Fruit fly (Drosophila melanogaster) whole organism, embryonic: ENCODE data around the gene Syx5.

Experiments
- Antp ChIP-seq: fragments of 200-800 bp; sonication (Bioruptor generic); optimal IDR thresholded peaks from 3 replicates; lab custom pipeline; 2016; ENCODE audit warnings: missing biosample characterization, missing genetic modification characterization
- B-H2 ChIP-seq: fragments of 200-800 bp; sonication (Bioruptor generic); optimal IDR thresholded peaks from 2 replicates; lab custom pipeline; 2018; ENCODE audit warnings: missing biosample characterization, mild to moderate bottlenecking, missing genetic modification characterization
- Bdp1 ChIP-seq: fragments of 200-800 bp; sonication (Bioruptor generic); optimal IDR thresholded peaks from 3 replicates; lab custom pipeline; 2016; ENCODE audit warnings: missing biosample characterization, missing genetic modification characterization
- Bgb ChIP-seq: fragments of 200-800 bp; sonication (Bioruptor generic); IDR thresholded peaks from 2 replicates; pipeline ENCODE4 v1.3.6; 2022; ENCODE audit warnings: missing biosample characterization, missing genetic modification characterization; ENCODE audit not compliant: partially characterized antibody
- CG11504 ChIP-seq: fragments of 200-800 bp; sonication (Bioruptor generic); optimal IDR thresholded peaks from 3 replicates; lab custom pipeline; 2019; ENCODE audit warnings: missing biosample characterization, mild to moderate bottlenecking, missing genetic modification characterization, moderate library complexity
- CG12769 ChIP-seq: fragments of 200-800 bp; sonication (Bioruptor generic); optimal IDR thresholded peaks from 2 replicates; lab custom pipeline; 2019; ENCODE audit warnings: missing biosample characterization, mild to moderate bottlenecking, missing genetic modification characterization, moderate library complexity
- CG13775 ChIP-seq: fragments of 200-800 bp; sonication (Bioruptor generic); optimal IDR thresholded peaks from 3 replicates; lab custom pipeline; 2017; ENCODE audit warnings: missing biosample characterization, mild to moderate bottlenecking, missing genetic modification characterization
- CG14667 ChIP-seq: fragments of 200-800 bp; sonication (Bioruptor generic); IDR thresholded peaks from 2 replicates; pipeline ENCODE4 v1.3.6; 2022; ENCODE audit warnings: missing biosample characterization, missing genetic modification characterization
- CG17186 ChIP-seq: fragments of 200-800 bp; sonication (Bioruptor generic); optimal IDR thresholded peaks from 3 replicates; lab custom pipeline; 2017; ENCODE audit warnings: missing biosample characterization, missing genetic modification reagents, missing genetic modification characterization
- CG17385 ChIP-seq: fragments of 200-800 bp; sonication (Bioruptor generic); optimal IDR thresholded peaks from 3 replicates; lab custom pipeline; 2018; ENCODE audit warnings: missing biosample characterization, mild to moderate bottlenecking, missing genetic modification characterization
- CG17829 ChIP-seq: fragments of 200-800 bp; optimal IDR thresholded peaks from 2 replicates; lab custom pipeline; 2019; ENCODE audit warnings: missing biosample characterization, mild to moderate bottlenecking, missing genetic modification characterization, moderate library complexity
- CG1792 ChIP-seq: fragments of 200-800 bp; sonication (Bioruptor generic); optimal IDR thresholded peaks from 2 replicates; lab custom pipeline; 2016; ENCODE audit warnings: missing biosample characterization, missing genetic modification characterization
- CG18599 ChIP-seq: fragments of 200-800 bp; sonication (Bioruptor generic); optimal IDR thresholded peaks from 3 replicates; lab custom pipeline; 2017; ENCODE audit warnings: missing biosample characterization, missing genetic modification characterization, mild to moderate bottlenecking, moderate library complexity, missing genetic modification reagents
- CG2120 ChIP-seq: fragments of 200-800 bp; sonication (Bioruptor generic); optimal IDR thresholded peaks from 3 replicates; lab custom pipeline; 2016; ENCODE audit warnings: missing biosample characterization, missing genetic modification characterization
- CG2202 ChIP-seq: fragments of 200-800 bp; sonication (Bioruptor generic); optimal IDR thresholded peaks from 2 replicates; lab custom pipeline; 2018; ENCODE audit warnings: missing biosample characterization, mild to moderate bottlenecking, missing genetic modification characterization
- CG2875 ChIP-seq: fragments of 200-800 bp; sonication (Bioruptor generic); optimal IDR thresholded peaks from 2 replicates; lab custom pipeline; 2017; ENCODE audit warnings: missing biosample characterization, mild to moderate bottlenecking, missing genetic modification characterization, missing genetic modification reagents
- CG33213 ChIP-seq: fragments of 200-800 bp; sonication (Bioruptor generic); optimal IDR thresholded peaks from 3 replicates; lab custom pipeline; 2016; ENCODE audit warnings: missing biosample characterization, missing genetic modification characterization
- CG3407 ChIP-seq: fragments of 200-800 bp; sonication (Bioruptor generic); optimal IDR thresholded peaks from 2 replicates; lab custom pipeline; 2018; ENCODE audit warnings: missing biosample characterization, mild to moderate bottlenecking, missing genetic modification characterization
- CG3995 ChIP-seq: fragments of 200-800 bp; sonication (Bioruptor generic); optimal IDR thresholded peaks from 3 replicates; lab custom pipeline; 2016; ENCODE audit warnings: missing biosample characterization, missing genetic modification characterization
- CG5245 ChIP-seq: fragments of 200-800 bp; sonication (Bioruptor generic); optimal IDR thresholded peaks from 3 replicates; lab custom pipeline; 2016; ENCODE audit warnings: missing biosample characterization, missing genetic modification characterization
- CG8089 ChIP-seq: fragments of 200-800 bp; sonication (Bioruptor generic); optimal IDR thresholded peaks from 3 replicates; lab custom pipeline; 2016; ENCODE audit warnings: missing biosample characterization, missing genetic modification characterization
- CG9932 ChIP-seq: fragments of 200-800 bp; sonication (Bioruptor generic); IDR thresholded peaks from 2 replicates; pipeline ENCODE4 v1.3.6; 2022; ENCODE audit warnings: missing biosample characterization, missing genetic modification characterization
- Dad ChIP-seq: fragments of 200-800 bp; sonication (Bioruptor generic); optimal IDR thresholded peaks from 3 replicates; lab custom pipeline; 2016; ENCODE audit warnings: missing biosample characterization, missing genetic modification characterization
- E2f2 ChIP-seq: fragments of 200-800 bp; sonication (Bioruptor generic); IDR thresholded peaks from 2 replicates; pipeline ENCODE4 v1.3.6; 2022; ENCODE audit warnings: missing biosample characterization, missing genetic modification characterization
- Hr78 ChIP-seq, 2 experiments: fragments of 200-800 bp in 1 of 2; fragments of >200 bp in 1 of 2; sonication (Bioruptor generic) in 1 of 2; optimal IDR thresholded peaks; 2 replicates each; lab custom pipeline; 2017 to 2019; ENCODE audit warnings: missing biosample characterization in 2 of 2, missing genetic modification characterization in 2 of 2, mild to moderate bottlenecking in 1 of 2, moderate library complexity in 1 of 2
- Max ChIP-seq: fragments of 200-800 bp; sonication (Bioruptor generic); optimal IDR thresholded peaks from 2 replicates; lab custom pipeline; 2016; ENCODE audit warnings: missing biosample characterization, mild to moderate bottlenecking, missing genetic modification characterization
- Meics ChIP-seq: fragments of 200-800 bp; sonication (Bioruptor generic); optimal IDR thresholded peaks from 2 replicates; lab custom pipeline; 2017; ENCODE audit warnings: missing biosample characterization, mild to moderate bottlenecking, missing genetic modification characterization
- Myb ChIP-seq: fragments of 200-800 bp; sonication (Bioruptor generic); optimal IDR thresholded peaks from 2 replicates; lab custom pipeline; 2016; ENCODE audit warnings: missing biosample characterization, missing genetic modification characterization
- NC2α ChIP-seq: fragments of 200-800 bp; sonication (Bioruptor generic); optimal IDR thresholded peaks from 2 replicates; lab custom pipeline; 2016; ENCODE audit warnings: missing biosample characterization, missing genetic modification characterization
- Nf-YB ChIP-seq: fragments of 200-800 bp; sonication (Bioruptor generic); optimal IDR thresholded peaks from 3 replicates; lab custom pipeline; 2019; ENCODE audit warnings: missing biosample characterization, mild to moderate bottlenecking, missing genetic modification characterization, moderate library complexity
- Sox102F ChIP-seq: fragments of 200-800 bp; sonication (Bioruptor generic); optimal IDR thresholded peaks from 2 replicates; lab custom pipeline; 2018; ENCODE audit warnings: missing biosample characterization, mild to moderate bottlenecking, missing genetic modification characterization, moderate library complexity
- Vsx1 ChIP-seq: fragments of 200-800 bp; sonication (Bioruptor generic); optimal IDR thresholded peaks from 2 replicates; lab custom pipeline; 2017; ENCODE audit warnings: missing biosample characterization, mild to moderate bottlenecking, missing genetic modification characterization, missing genetic modification reagents
- ac ChIP-seq: fragments of 200-800 bp; sonication (Bioruptor generic); optimal IDR thresholded peaks from 3 replicates; lab custom pipeline; 2017; ENCODE audit warnings: missing biosample characterization, mild to moderate bottlenecking, missing genetic modification characterization
- ara ChIP-seq: fragments of 200-800 bp; sonication (Bioruptor generic); IDR thresholded peaks from 2 replicates; pipeline ENCODE4 v1.3.6; 2022; ENCODE audit warnings: missing biosample characterization, missing genetic modification characterization
- cg ChIP-seq: fragments of 200-800 bp; sonication (Bioruptor generic); optimal IDR thresholded peaks from 3 replicates; lab custom pipeline; 2019; ENCODE audit warnings: missing biosample characterization, mild to moderate bottlenecking, missing genetic modification characterization, moderate library complexity
- chinmo ChIP-seq: fragments of 200-800 bp; sonication (Bioruptor generic); IDR thresholded peaks from 4 replicates; pipeline ENCODE4 v1.3.6; 2022; ENCODE audit warnings: missing biosample characterization, missing genetic modification characterization; ENCODE audit not compliant: partially characterized antibody
- dmrt11E ChIP-seq: fragments of 200-800 bp; sonication (Bioruptor generic); optimal IDR thresholded peaks from 3 replicates; lab custom pipeline; 2018; ENCODE audit warnings: missing biosample characterization, mild to moderate bottlenecking, missing genetic modification characterization, moderate library complexity
- dmrt99B ChIP-seq: fragments of 200-800 bp; sonication (Bioruptor generic); optimal IDR thresholded peaks from 2 replicates; lab custom pipeline; 2018; ENCODE audit warnings: missing biosample characterization, mild to moderate bottlenecking, missing genetic modification characterization, moderate library complexity
- gce ChIP-seq: fragments of 200-800 bp; sonication (Bioruptor generic); IDR thresholded peaks from 3 replicates; pipeline ENCODE4 v1.3.6; 2022; ENCODE audit warnings: missing biosample characterization, missing genetic modification characterization
- ham ChIP-seq: fragments of 200-800 bp; sonication (Bioruptor generic); IDR thresholded peaks from 2 replicates; pipeline ENCODE4 v1.3.6; 2022; ENCODE audit warnings: missing biosample characterization, missing genetic modification characterization
- ind ChIP-seq: fragments of 200-800 bp; sonication (Bioruptor generic); optimal IDR thresholded peaks from 3 replicates; lab custom pipeline; 2016; ENCODE audit warnings: missing biosample characterization, missing genetic modification characterization
- kni ChIP-seq: fragments of 200-800 bp; sonication (Bioruptor generic); optimal IDR thresholded peaks from 3 replicates; lab custom pipeline; 2017; ENCODE audit warnings: mild to moderate bottlenecking, missing biosample characterization, missing genetic modification reagents, missing genetic modification characterization
- pnt ChIP-seq: fragments of 200-800 bp; sonication (Bioruptor generic); optimal IDR thresholded peaks from 3 replicates; lab custom pipeline; 2016; ENCODE audit warnings: missing biosample characterization, missing genetic modification characterization
- ranshi ChIP-seq: fragments of 200-800 bp; sonication (Bioruptor generic); IDR thresholded peaks from 2 replicates; pipeline ENCODE4 v1.3.6; 2022; ENCODE audit warnings: missing biosample characterization, missing genetic modification characterization
- rib ChIP-seq: fragments of 200-800 bp; sonication (Bioruptor generic); IDR thresholded peaks from 2 replicates; pipeline ENCODE4 v1.3.6; 2022; ENCODE audit warnings: missing biosample characterization, missing genetic modification characterization
- ro ChIP-seq: fragments of 200-800 bp; sonication (Bioruptor generic); IDR thresholded peaks from 2 replicates; pipeline ENCODE4 v1.3.6; 2022; ENCODE audit warnings: missing biosample characterization, missing genetic modification characterization
- tgo ChIP-seq: fragments of 200-800 bp; sonication (Bioruptor generic); IDR thresholded peaks from 3 replicates; pipeline ENCODE4 v1.3.6; 2022; ENCODE audit warnings: missing biosample characterization, missing genetic modification characterization
- trem ChIP-seq: fragments of 200-800 bp; optimal IDR thresholded peaks from 3 replicates; lab custom pipeline; 2019; ENCODE audit warnings: missing biosample characterization, mild to moderate bottlenecking, missing genetic modification characterization, moderate library complexity
- vnd ChIP-seq: fragments of 200-800 bp; sonication (Bioruptor generic); IDR thresholded peaks from 3 replicates; pipeline ENCODE4 v1.3.6; 2022; ENCODE audit warnings: missing biosample characterization, missing genetic modification characterization; ENCODE audit not compliant: partially characterized antibody
- zfh2 ChIP-seq: fragments of 200-800 bp; sonication (Bioruptor generic); optimal IDR thresholded peaks from 2 replicates; lab custom pipeline; 2016; ENCODE audit warnings: missing biosample characterization, missing genetic modification characterization

Syx5 gene

DNA sequence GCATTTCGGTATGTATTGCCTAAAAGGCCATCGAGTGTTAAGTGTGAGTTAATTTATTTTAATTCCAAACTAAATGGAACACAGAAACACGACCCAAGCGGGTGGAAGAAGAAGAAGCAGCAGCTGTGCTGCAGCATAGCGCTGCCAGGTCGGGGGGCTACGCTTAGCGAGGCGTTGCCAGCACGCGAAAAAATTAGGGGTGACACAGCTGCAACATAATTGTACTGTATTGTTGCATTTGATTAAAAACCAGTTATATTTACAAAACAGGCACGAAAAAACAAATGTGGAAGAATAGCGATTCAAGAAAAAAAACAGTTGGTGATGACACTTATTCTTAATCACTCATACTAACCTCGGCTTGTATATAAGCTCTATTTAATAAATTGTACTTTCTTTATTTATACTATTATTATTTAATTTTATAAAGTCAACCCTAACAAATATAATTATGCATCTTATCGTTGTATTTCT lies 43.1 kb downstream of the Syx5 start (continued):
- peak; percentile 37 for TF ChIP-seq trem (tag; lab: Kevin White, UChicago)
- peak; percentile 49 for TF ChIP-seq CG5245 (GFP tag; lab: Kevin White, UChicago)
- TF ChIP-seq CG3995 (GFP tag; lab: Kevin White, UChicago): peak; percentile 39
- peak; percentile 76 for TF ChIP-seq CG18599 (GFP tag; lab: Kevin White, UChicago)
- TF ChIP-seq Bgb (GFP tag; lab: Robert Waterston, UW): peak; percentile 73
- TF ChIP-seq CG8089 (GFP tag; lab: Kevin White, UChicago): peak; percentile 19
- TF ChIP-seq Antp (GFP tag; lab: Kevin White, UChicago): peak; percentile 74
- TF ChIP-seq CG12769: peak; percentile 44
- peak; percentile 79 for TF ChIP-seq CG2120 (GFP tag; lab: Kevin White, UChicago)
- TF ChIP-seq dmrt99B (tag; lab: Kevin White, UChicago): no peak
- peak; percentile 98 for TF ChIP-seq CG17385
- peak; percentile 63 for TF ChIP-seq Max (GFP tag; lab: Kevin White, UChicago)
- TF ChIP-seq B-H2 (GFP tag; lab: Kevin White, UChicago): peak; percentile 82
- peak; percentile 79 for TF ChIP-seq Meics
- TF ChIP-seq CG17186 (GFP tag; lab: Kevin White, UChicago): peak; percentile 8
- TF ChIP-seq rib: peak; percentile 41; the same call in 1 of the 2 replicates
- no peak for TF ChIP-seq kni (GFP tag; lab: Kevin White, UChicago)
- peak; percentile 12 for TF ChIP-seq CG3407 (GFP tag; lab: Kevin White, UChicago)
- peak; percentile 65 for TF ChIP-seq Myb
- peak; percentile 82; the same call in 1 of the 4 replicates for TF ChIP-seq chinmo (GFP tag; lab: Robert Waterston, UW)
- TF ChIP-seq ranshi (GFP tag; lab: Robert Waterston, UW): peak; percentile 80
- TF ChIP-seq Hr78 (GFP tag; optimal IDR thresholded peaks at IDR 0.05; lab: Kevin White, UChicago): no peak
- TF ChIP-seq dmrt11E (tag; lab: Kevin White, UChicago): peak; percentile 54
- TF ChIP-seq Dad: peak; percentile 5
- no peak for TF ChIP-seq Vsx1 (GFP tag; lab: Kevin White, UChicago)
- no peak for TF ChIP-seq CG2202 (tag; lab: Kevin White, UChicago)
- no peak for TF ChIP-seq CG1792
- peak; percentile 77 for TF ChIP-seq zfh2 (GFP tag; lab: Kevin White, UChicago)
- TF ChIP-seq ham (GFP tag; lab: Robert Waterston, UW): no peak
- TF ChIP-seq CG33213 (GFP tag; lab: Kevin White, UChicago): peak; percentile 38
- TF ChIP-seq cg: no peak
- TF ChIP-seq CG17829 (tag; lab: Kevin White, UChicago): peak; percentile 70
- peak; percentile 76 for TF ChIP-seq Sox102F (GFP tag; lab: Kevin White, UChicago)
- peak; percentile 90 for TF ChIP-seq CG9932 (GFP tag; lab: Robert Waterston, UW)
- no peak for TF ChIP-seq Bdp1 (GFP tag; lab: Kevin White, UChicago)
- peak; percentile 29 for TF ChIP-seq Nf-YB (GFP tag; lab: Kevin White, UChicago)
- peak; percentile 70 for TF ChIP-seq tgo
- TF ChIP-seq CG2875 (GFP tag; lab: Kevin White, UChicago): no peak
- peak; percentile 50 for TF ChIP-seq ro (GFP tag; lab: Robert Waterston, UW)
- TF ChIP-seq ara (GFP tag; lab: Robert Waterston, UW): peak; percentile 51; the same call in 1 of the 2 replicates
- peak; percentile 75 for TF ChIP-seq ind (GFP tag; lab: Kevin White, UChicago)
- peak; percentile 35; the same call in 1 of the 2 replicates for TF ChIP-seq E2f2 (GFP tag; lab: Robert Waterston, UW)
- peak; percentile 20 for TF ChIP-seq ac (GFP tag; lab: Kevin White, UChicago)
- no peak for TF ChIP-seq vnd (GFP tag; lab: Robert Waterston, UW)
- TF ChIP-seq CG14667 (GFP tag; lab: Robert Waterston, UW): peak; percentile 75; the same call in 1 of the 2 replicates
- no peak for TF ChIP-seq CG11504 (tag; lab: Kevin White, UChicago)
- TF ChIP-seq gce (GFP tag; lab: Robert Waterston, UW): peak; percentile 68; the same call in 1 of the 3 replicates
- TF ChIP-seq pnt (GFP tag; lab: Kevin White, UChicago): peak; percentile 63
- peak; percentile 80 for TF ChIP-seq CG13775 (GFP tag; lab: Kevin White, UChicago)
- TF ChIP-seq NC2α (GFP tag; lab: Kevin White, UChicago): peak; percentile 9
